Worm (Caenorhabditis elegans) whole organism, L3 larva: ENCODE data around the gene lrr-1.

ENCODE experiments used
- nhr-11 ChIP-seq: fragments of 150-350 bp; optimal IDR thresholded peaks from 2 replicates; lab custom pipeline; 2014; ENCODE audit warnings: missing biosample characterization, missing genetic modification characterization
- nhr-28 ChIP-seq: fragments of 150-350 bp; optimal IDR thresholded peaks from 2 replicates; lab custom pipeline; 2014; ENCODE audit warnings: missing biosample characterization, missing genetic modification characterization

DNA sequence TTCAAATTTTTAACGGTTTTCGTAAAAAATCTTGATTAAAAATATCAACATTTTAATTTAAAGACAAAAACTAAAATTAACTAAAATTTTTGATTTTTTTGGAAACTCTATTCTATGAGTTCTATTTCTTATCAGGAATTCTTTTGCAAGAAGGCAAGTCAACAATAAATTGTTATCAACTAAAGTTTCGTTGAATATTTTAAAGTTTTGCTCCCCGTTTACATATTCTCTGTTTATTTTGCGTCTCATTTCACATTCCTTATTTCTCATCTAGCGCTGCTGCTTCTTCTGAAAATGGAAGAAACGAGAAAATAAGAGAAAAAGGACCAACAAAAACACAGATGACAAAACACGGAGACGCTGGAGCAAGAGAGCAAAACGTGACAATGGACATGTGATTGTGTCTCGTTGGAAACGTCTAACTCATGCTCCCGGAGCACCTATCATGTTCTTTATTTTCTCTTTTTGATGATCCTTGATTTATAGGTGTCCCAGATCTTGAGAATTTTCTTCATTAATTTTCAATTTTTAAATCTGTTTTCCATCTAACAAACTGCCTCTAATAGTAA, 15.6 kb downstream of the lrr-1 start:
- TF ChIP-seq nhr-28 (tag; lab: Kevin White, UChicago) (no peak), nhr-11 (tag; lab: Kevin White, UChicago) (no peak)
